Worm (Caenorhabditis elegans): Measurements from ENCODE around the gene pcf-11.

pcf-11 gene

DNA sequence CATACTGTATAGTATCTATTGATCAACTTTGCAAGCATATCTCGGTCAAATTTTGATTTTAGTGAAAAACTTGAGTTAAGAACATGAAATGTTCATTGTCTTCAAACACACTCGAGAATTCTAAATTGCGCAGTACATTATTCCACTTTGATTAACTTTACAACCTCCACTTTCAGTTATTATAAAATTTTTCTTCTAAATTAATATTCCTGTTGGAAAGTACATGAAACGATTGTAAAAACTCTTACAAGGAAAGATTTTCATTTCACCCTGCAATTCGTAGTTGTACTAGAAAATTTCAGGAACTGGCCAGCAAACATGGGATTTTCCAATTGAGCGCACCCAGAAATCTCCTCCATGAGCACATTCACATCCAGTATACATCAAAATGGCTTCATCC lies 20.0 kb downstream of the pcf-11 start, which contains the start of gene C45G9.14:
TSS of gene C45G9.14 (plus strand) at position 301 of the 400 bp plus-strand sequence.
- TF ChIP-seq sptf-1 (tag; optimal IDR thresholded peaks at IDR 0.05) (no peak), vab-15 (tag; optimal IDR thresholded peaks at IDR 0.05) (no peak), ceh-63 (GFP tag; optimal IDR thresholded peaks at IDR 0.05) (peak; percentile 6), nhr-76 (tag; optimal IDR thresholded peaks at IDR 0.05) (no peak), sox-4 (tag; optimal IDR thresholded peaks at IDR 0.05) (no peak), efl-1 (optimal IDR thresholded peaks at IDR 0.05) (no peak), efl-1 (GFP tag; optimal IDR thresholded peaks at IDR 0.05 in 1 of 2) (peak in 1 of 2 experiments; percentile 47), fkh-8 (tag; optimal IDR thresholded peaks at IDR 0.05) (no peak)

DNA sequence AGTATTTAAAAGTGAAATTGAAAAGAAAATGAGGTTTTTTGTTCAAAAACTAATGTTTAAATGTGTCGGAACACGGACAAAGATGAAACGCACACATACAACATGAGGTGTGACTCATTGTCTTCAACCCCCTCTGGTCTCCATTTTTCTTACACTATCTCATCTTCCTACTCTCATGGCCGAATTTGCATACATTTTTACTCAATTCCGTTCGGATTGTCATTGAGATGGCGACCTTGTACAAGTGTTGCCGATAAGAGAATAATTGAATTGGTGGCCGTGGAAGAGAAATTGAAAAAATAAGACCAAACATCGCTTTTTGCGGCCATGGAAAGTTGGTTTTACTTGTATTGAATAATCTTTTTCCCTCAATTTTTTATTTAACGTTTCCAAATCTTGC lies 22.5 kb downstream of the pcf-11 start, which contains the start of gene txbp-3:
TSS of gene txbp-3 (minus strand) at position 285 of the 400 bp plus-strand sequence.
- TF ChIP-seq Y116A8C.19 (tag; optimal IDR thresholded peaks at IDR 0.05; ENCODE audit: borderline replicate concordance) (no peak), snpc-4 (tag; optimal IDR thresholded peaks at IDR 0.05) (no peak), nhr-12 (tag; optimal IDR thresholded peaks at IDR 0.05) (no peak), zip-4 (GFP tag; optimal IDR thresholded peaks at IDR 0.05) (no peak), mab-9 (GFP tag; IDR thresholded peaks at IDR 0.05) (no peak), fos-1 (tag; optimal IDR thresholded peaks at IDR 0.05) (no peak), C04F5.9 (tag; optimal IDR thresholded peaks at IDR 0.05) (no peak), vab-15 (tag; optimal IDR thresholded peaks at IDR 0.05) (no peak), unc-86 (tag; optimal IDR thresholded peaks at IDR 0.05) (no peak), mdl-1 (tag; optimal IDR thresholded peaks at IDR 0.05) (no peak), ces-1 (GFP tag; optimal IDR thresholded peaks at IDR 0.05) (no peak), ama-1 (optimal IDR thresholded peaks at IDR 0.05) (no peak), lin-14 (GFP tag; optimal IDR thresholded peaks at IDR 0.05) (peak; percentile 95), nhr-85 (tag) (no peak), efl-1 (optimal IDR thresholded peaks at IDR 0.05) (peak; percentile 37 to 42), efl-1 (GFP tag; optimal IDR thresholded peaks at IDR 0.05 in 1 of 2) (peak; percentile 38 to 80), ceh-88 (GFP tag; IDR thresholded peaks at IDR 0.05) (no peak), ceh-82 (tag; optimal IDR thresholded peaks at IDR 0.05) (no peak), lin-15B (tag; optimal IDR thresholded peaks at IDR 0.05) (no peak), swsn-7 (tag; optimal IDR thresholded peaks at IDR 0.05) (peak; percentile 2), nhr-19 (GFP tag; conservative IDR thresholded peaks at IDR 0.05) (no peak), unc-62 (GFP tag; optimal IDR thresholded peaks at IDR 0.05) (no peak), tbx-2 (tag; optimal IDR thresholded peaks at IDR 0.05) (no peak), lin-39 (tag; optimal IDR thresholded peaks at IDR 0.05) (no peak), ztf-4 (tag; optimal IDR thresholded peaks at IDR 0.05) (no peak), nhr-77 (tag; optimal IDR thresholded peaks at IDR 0.05) (no peak), ceh-8 (GFP tag; optimal IDR thresholded peaks at IDR 0.05) (no peak), pqm-1 (tag; optimal IDR thresholded peaks at IDR 0.05) (no peak), ceh-63 (GFP tag; optimal IDR thresholded peaks at IDR 0.05) (no peak), nhr-76 (tag; optimal IDR thresholded peaks at IDR 0.05) (no peak), egl-13 (tag; optimal IDR thresholded peaks at IDR 0.05) (no peak), fkh-4 (tag; optimal IDR thresholded peaks at IDR 0.05; ENCODE audit: borderline replicate concordance) (no peak), pag-3 (tag; optimal IDR thresholded peaks at IDR 0.05; ENCODE audit: borderline replicate concordance, insufficient read depth) (no peak), ztf-11 (tag; optimal IDR thresholded peaks at IDR 0.05) (no peak), F16B12.6 (tag; optimal IDR thresholded peaks at IDR 0.05) (no peak), isw-1 (GFP tag; IDR thresholded peaks at IDR 0.05) (no peak), sptf-1 (tag; optimal IDR thresholded peaks at IDR 0.05) (no peak), nhr-28 (tag; optimal IDR thresholded peaks at IDR 0.05) (no peak), aha-1 (tag; optimal IDR thresholded peaks at IDR 0.05) (no peak), irx-1 (tag; optimal IDR thresholded peaks at IDR 0.05) (peak; percentile 20), dsc-1 (tag; optimal IDR thresholded peaks at IDR 0.05) (no peak), mep-1 (tag; optimal IDR thresholded peaks at IDR 0.05) (peak; percentile 81), snu-23 (GFP tag; optimal IDR thresholded peaks at IDR 0.05) (peak; percentile 44), nhr-71 (tag; optimal IDR thresholded peaks at IDR 0.05) (peak; percentile 16), mef-2 (tag; optimal IDR thresholded peaks at IDR 0.05) (no peak), alr-1 (tag; optimal IDR thresholded peaks at IDR 0.05; ENCODE audit: borderline replicate concordance) (no peak), pax-3 (tag; optimal IDR thresholded peaks at IDR 0.05) (no peak), aly-2 (tag; optimal IDR thresholded peaks at IDR 0.05) (no peak), nhr-90 (tag; optimal IDR thresholded peaks at IDR 0.05; ENCODE audit: poor library complexity) (no peak), skn-1 (tag; optimal IDR thresholded peaks at IDR 0.05) (no peak)

All from whole organism, L1 larva.